Worm (Caenorhabditis elegans): ENCODE results near the gene nep-4.

DNA sequence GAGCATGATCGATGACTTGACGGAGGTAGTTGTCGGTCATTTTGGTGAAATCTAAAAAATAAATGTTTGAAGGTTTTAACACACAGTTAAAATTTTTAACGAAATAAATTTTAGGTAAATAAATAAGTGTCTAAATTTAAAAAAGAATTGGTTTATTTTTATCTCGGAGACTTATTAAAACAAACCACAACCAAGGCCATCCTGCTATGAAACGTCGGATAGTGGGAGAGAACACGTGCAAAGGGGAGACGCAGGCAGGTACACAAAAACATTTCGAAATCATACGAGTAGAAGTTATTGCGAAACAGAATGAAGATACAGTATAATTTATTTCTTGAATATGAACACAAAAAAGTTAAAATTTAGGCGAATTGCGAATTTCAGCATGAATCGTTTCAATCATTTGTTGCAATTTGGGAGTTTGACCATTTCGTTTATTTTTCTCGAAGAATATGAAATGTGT is 27.1 kb downstream of the nep-4 start, which contains the start of gene F41B4.3:
- TF ChIP-seq dao-5 (tag; optimal IDR thresholded peaks at IDR 0.05) (no peak), him-1 (tag; optimal IDR thresholded peaks at IDR 0.05) (no peak), W03F9.2 (tag; optimal IDR thresholded peaks at IDR 0.05) (no peak)
